Worm (Caenorhabditis elegans): ENCODE results near the gene F17C11.22.

ce11 chrV:10967594-10968273, 2.2 kb downstream of the F17C11.22 start:
- TF ChIP-seq pha-4 (tag; optimal IDR thresholded peaks at IDR 0.05) (no peak), ama-1 (optimal IDR thresholded peaks at IDR 0.05) (no peak), fkh-10 (GFP tag; optimal IDR thresholded peaks at IDR 0.05) (no peak), unc-3 (GFP tag; conservative IDR thresholded peaks at IDR 0.05) (no peak), unc-3 (tag; optimal IDR thresholded peaks at IDR 0.05) (no peak), ceh-34 (tag; optimal IDR thresholded peaks at IDR 0.05) (no peak), odd-2 (tag; optimal IDR thresholded peaks at IDR 0.05) (no peak), ceh-14 (tag; optimal IDR thresholded peaks at IDR 0.05) (no peak), che-1 (tag; optimal IDR thresholded peaks at IDR 0.05) (no peak), ets-4 (tag; optimal IDR thresholded peaks at IDR 0.05) (no peak), pax-1 (tag; optimal IDR thresholded peaks at IDR 0.05) (no peak), unc-86 (tag; optimal IDR thresholded peaks at IDR 0.05) (no peak)

Measured in whole organism, late embryonic.